Worm (Caenorhabditis elegans): ENCODE measurements around the gene B0454.5.
"Not testable (repeated sequence)": the region's sequence is repeated elsewhere in the genome, so short reads cannot be mapped to it uniquely, and the experiment has no call there.

B0454.5 gene

DNA sequence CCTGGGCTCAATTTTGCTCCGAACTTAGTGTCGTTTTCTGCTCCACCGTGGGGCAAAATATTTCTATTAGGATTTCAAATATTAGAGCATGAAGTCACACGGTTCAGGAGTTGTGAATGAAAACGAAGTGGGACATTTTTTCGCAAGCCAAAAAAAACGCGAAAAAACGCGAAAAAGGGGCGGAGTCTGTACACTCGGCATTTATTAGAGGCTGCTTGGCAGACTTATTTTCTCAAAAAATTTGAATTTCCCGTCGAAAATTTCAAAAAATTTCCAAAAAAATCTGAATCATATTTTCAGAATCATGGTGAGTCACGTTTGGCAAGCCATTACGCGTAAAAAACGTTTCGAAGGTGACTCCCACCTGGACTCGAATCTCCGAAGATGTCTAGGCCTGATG, 6.2 kb upstream of the B0454.5 start, which contains the start of gene B0454.6:
Gene B0454.6, plus strand, starts transcription at position 301 of the 400 bp plus-strand sequence.
- TF ChIP-seq pqm-1 (tag; optimal IDR thresholded peaks at IDR 0.05); ama-1 (optimal IDR thresholded peaks at IDR 0.05); ceh-24 (tag; optimal IDR thresholded peaks at IDR 0.05): not testable (repeated sequence)

DNA sequence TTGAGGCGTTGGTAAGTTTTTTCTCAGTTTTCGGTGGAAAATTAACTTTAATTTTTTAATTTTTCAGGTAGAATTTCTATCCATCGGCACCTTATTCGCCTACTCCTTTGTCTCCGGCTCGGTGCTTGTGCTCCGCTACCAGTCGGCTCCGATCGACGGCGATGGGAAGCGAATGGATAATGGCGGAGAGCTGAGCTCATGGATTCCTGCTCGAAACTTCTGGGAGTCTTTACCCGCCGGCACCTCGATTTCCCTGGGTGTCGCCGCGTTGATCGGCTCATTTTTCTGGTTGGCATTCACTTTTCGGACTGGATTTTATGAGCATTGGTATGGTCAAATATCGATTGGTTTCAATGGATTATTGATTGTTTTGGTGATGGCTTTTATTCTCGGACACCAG, 3.7 kb upstream of the B0454.5 start:
- TF ChIP-seq pha-4 (tag; optimal IDR thresholded peaks at IDR 0.05): no peak
- no peak for TF ChIP-seq che-1 (tag; optimal IDR thresholded peaks at IDR 0.05)
- TF ChIP-seq ceh-9 (tag; optimal IDR thresholded peaks at IDR 0.05): no peak
- TF ChIP-seq pqm-1 (tag; optimal IDR thresholded peaks at IDR 0.05): no peak

DNA sequence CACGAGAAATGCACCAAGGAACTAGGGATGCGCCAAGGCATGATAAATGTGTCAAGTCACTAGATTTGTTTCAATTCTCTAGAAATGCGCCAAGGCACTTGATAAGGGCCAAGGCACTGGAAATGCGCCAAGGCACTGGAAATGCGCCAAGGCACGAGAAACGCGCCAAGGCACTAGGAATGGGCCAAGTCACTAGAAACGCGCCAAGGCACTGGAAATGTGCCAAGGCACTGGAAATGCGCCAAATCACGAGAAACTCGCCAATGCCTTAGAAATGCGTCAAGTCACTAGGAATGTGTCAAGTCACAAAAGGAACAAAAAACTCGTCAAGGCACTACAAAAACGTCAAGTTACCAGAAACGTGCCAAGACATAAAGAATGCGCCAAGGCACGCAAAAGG, 2.3 kb upstream of the B0454.5 start:
- peak; percentile 15 for TF ChIP-seq ceh-2 (tag; optimal IDR thresholded peaks at IDR 0.05)
- no peak for TF ChIP-seq ceh-18 (tag; optimal IDR thresholded peaks at IDR 0.05)

DNA sequence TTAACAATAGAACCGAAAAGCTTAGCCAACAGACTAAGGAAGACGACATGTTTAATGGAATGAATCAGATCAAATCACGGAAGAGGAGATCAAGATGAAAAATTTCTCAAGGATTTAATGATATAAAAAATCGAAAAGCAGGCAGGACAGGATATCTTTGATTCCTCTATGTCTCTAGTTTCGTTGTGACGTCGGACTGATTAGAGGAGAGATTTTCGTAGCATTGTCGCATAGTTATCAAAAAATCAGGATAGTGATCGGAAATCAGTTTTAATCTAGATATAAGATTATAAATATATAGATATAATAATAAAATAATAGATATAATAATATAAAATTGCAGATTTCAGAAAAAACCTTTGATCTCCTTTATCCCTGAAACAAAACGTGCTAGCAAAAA, 4.7 kb downstream of the B0454.5 start, which contains the start of gene B0454.8:
Gene B0454.8, minus strand, starts transcription at position 101 of the 400 bp plus-strand sequence.
- no peak for TF ChIP-seq npax-4 (tag; optimal IDR thresholded peaks at IDR 0.05)
- no peak for TF ChIP-seq fax-1 (tag; optimal IDR thresholded peaks at IDR 0.05)

DNA sequence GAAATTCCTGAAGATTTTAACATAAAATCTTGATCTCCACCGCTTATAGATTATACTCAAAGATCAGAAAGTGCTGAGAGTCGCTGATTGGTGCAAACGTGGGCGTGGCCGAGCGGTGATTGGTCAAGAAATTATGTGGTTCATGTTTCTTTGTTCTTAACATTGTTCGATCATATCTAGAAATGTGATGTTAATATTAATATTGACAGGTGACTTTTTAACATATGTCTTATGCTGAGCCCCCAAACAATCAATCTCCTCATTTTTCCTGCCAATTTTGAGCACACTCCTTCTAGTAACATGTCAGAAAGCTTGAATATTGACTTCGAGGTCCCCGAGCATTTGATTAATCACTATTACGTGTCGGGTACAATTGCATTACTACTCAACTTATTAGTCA, 5.4 kb downstream of the B0454.5 start, which contains the start of gene sri-29:
Gene sri-29, plus strand, starts transcription at position 301 of the 400 bp plus-strand sequence.
- TF ChIP-seq syd-9 (tag; optimal IDR thresholded peaks at IDR 0.05): no peak
- TF ChIP-seq ceh-19 (GFP tag; optimal IDR thresholded peaks at IDR 0.05): no peak

DNA sequence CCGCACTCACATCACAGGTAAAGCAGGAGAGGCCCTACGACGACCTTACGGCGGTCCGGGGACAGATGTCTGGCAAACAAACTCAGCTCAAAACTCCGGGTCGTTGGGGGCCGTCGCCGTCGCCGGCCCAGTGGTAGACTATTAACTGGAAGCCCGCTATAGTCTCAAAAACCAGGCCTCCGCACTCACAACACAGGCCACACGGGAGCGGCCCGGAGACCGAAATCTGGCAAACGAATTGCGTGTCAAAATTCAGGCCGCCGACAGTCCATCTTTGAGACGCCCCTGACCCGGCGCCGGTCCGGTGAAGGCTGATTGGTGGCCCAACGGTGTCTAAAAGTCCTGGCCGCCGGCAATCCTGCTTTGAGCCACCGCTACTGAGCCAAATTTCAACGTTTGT, 6.8 kb downstream of the B0454.5 start:
- TF ChIP-seq elt-4 (tag; optimal IDR thresholded peaks at IDR 0.05): peak; percentile 29
- TF ChIP-seq nfya-1 (tag; optimal IDR thresholded peaks at IDR 0.05): no peak
- no peak for TF ChIP-seq ref-2 (tag; optimal IDR thresholded peaks at IDR 0.05)
- TF ChIP-seq ceh-22 (tag; optimal IDR thresholded peaks at IDR 0.05): no peak

DNA sequence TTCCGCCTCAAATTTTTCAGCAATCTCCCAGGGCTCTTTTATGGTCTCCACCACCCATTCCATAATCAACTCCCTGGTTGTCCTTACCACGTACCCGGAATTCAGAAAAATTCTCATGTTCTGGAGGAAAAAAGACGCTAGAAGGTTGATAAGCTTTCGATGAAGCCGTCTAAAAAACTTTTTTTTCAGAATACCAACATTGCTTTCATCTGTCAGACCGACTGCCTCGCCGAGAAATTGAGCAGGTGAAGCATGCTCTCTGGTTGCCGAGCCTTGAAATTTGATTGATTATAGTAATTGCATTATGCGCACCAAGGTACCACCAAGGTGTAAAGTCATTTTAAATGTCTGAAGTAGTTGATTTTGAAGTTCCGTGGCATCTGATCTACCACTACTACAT, 7.2 kb downstream of the B0454.5 start, which contains the start of gene sri-30:
Gene sri-30, plus strand, starts transcription at position 301 of the 400 bp plus-strand sequence.
- no peak for TF ChIP-seq sox-4 (tag; optimal IDR thresholded peaks at IDR 0.05)
- TF ChIP-seq sox-2 (GFP tag; IDR thresholded peaks at IDR 0.05): no peak
- TF ChIP-seq eyg-1 (tag; optimal IDR thresholded peaks at IDR 0.05): no peak
- TF ChIP-seq K02D7.2 (tag; optimal IDR thresholded peaks at IDR 0.05): no peak
- no peak for TF ChIP-seq ceh-14 (tag; optimal IDR thresholded peaks at IDR 0.05)
- TF ChIP-seq ceh-6 (GFP tag; optimal IDR thresholded peaks at IDR 0.05): no peak
- no peak for TF ChIP-seq pat-9 (tag; optimal IDR thresholded peaks at IDR 0.05)

DNA sequence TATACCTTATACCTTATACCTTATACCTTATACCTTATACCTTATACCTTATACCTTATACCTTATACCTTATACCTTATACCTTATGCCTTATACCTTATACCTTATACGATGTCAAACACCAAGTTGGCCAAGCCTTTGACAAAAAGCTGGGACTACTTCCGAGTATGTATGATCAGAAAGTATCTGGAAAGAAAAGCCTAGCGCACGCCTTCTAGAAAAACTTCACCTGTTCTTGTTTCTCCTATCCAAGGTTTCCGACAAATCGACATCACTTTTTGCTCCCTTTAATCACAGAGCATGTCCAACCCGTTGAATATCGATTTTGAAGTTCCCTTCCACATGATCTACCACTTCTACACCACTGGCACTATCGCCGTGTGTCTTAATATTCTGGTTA, 9.7 kb downstream of the B0454.5 start, which contains the start of gene sri-28:
Gene sri-28, plus strand, starts transcription at position 301 of the 400 bp plus-strand sequence.
- TF ChIP-seq nhr-232 (tag; optimal IDR thresholded peaks at IDR 0.05) (no peak), pha-2 (tag; optimal IDR thresholded peaks at IDR 0.05) (no peak), ceh-18 (tag; optimal IDR thresholded peaks at IDR 0.05) (no peak), elt-2 (tag; optimal IDR thresholded peaks at IDR 0.05) (no peak), ceh-6 (GFP tag; optimal IDR thresholded peaks at IDR 0.05) (no peak), unc-3 (GFP tag; conservative IDR thresholded peaks at IDR 0.05) (no peak), unc-3 (tag; optimal IDR thresholded peaks at IDR 0.05) (no peak)
